Fruit fly (Drosophila melanogaster) whole organism, prepupa: ENCODE data around the gene mRpS33.

Experiments used
- CG6792 ChIP-seq: fragments of 200-800 bp; sonication (Bioruptor generic); optimal IDR thresholded peaks from 3 replicates; lab custom pipeline; 2016; ENCODE audit warnings: missing biosample characterization, missing genetic modification characterization
- CG6854 ChIP-seq: fragments of 200-800 bp; sonication (Bioruptor generic); optimal IDR thresholded peaks from 2 replicates; lab custom pipeline; 2017; ENCODE audit warnings: missing biosample characterization, mild to moderate bottlenecking, missing genetic modification characterization
- CG7368 ChIP-seq: fragments of 200-800 bp; sonication (Bioruptor generic); optimal IDR thresholded peaks from 3 replicates; lab custom pipeline; 2016; ENCODE audit warnings: missing biosample characterization, missing genetic modification characterization
- eg ChIP-seq: fragments of 200-800 bp; sonication (Bioruptor generic); IDR thresholded peaks from 3 replicates; pipeline ENCODE4 v1.3.6; 2022; ENCODE audit warnings: missing biosample characterization, missing genetic modification characterization
- fd85E ChIP-seq: fragments of 200-800 bp; sonication (Bioruptor generic); optimal IDR thresholded peaks from 3 replicates; lab custom pipeline; 2016; ENCODE audit warnings: missing biosample characterization, missing genetic modification characterization
- fkh ChIP-seq: fragments of 200-800 bp; sonication (Bioruptor generic); optimal IDR thresholded peaks from 3 replicates; lab custom pipeline; 2017; ENCODE audit warnings: missing biosample characterization, mild to moderate bottlenecking, missing genetic modification characterization, moderate library complexity

- TF ChIP-seq eg (GFP tag; lab: Robert Waterston, UW) = no peak
- TF ChIP-seq CG6854 (GFP tag; lab: Kevin White, UChicago) = no peak
- no peak for TF ChIP-seq CG7368
- no peak for TF ChIP-seq fd85E (GFP tag; lab: Kevin White, UChicago)
- TF ChIP-seq fkh = no peak
- no peak for TF ChIP-seq CG6792 (GFP tag; lab: Kevin White, UChicago)
These were observed 40.6 kb upstream of the mRpS33 start, which contains the start of gene Gyc89Db for dm6 chr3R:16477033-16477432.
